Fruit fly (Drosophila melanogaster) S2 (cell line): ENCODE measurements around the gene mmy.

ENCODE experiments used
- CG8478 ChIP-seq: fragments of >200 bp; optimal IDR thresholded peaks from 2 replicates; lab custom pipeline; 2018
- CTCF ChIP-seq, 2 experiments: fragments of >200 bp; optimal IDR thresholded peaks; 2 replicates each; lab custom pipeline; 2018

Gene mmy

dm6 chr2L:6455955-6456599, 17.6 kb downstream of the mmy start, which contains the start of gene frj:
Gene frj, plus strand, starts transcription at chr2L:6456052.
- TF ChIP-seq CG8478 (lab: Kevin White, UChicago) = no peak
- TF ChIP-seq CTCF (optimal IDR thresholded peaks at IDR 0.05; lab: Kevin White, UChicago) = peak; percentile 87 to 91

DNA sequence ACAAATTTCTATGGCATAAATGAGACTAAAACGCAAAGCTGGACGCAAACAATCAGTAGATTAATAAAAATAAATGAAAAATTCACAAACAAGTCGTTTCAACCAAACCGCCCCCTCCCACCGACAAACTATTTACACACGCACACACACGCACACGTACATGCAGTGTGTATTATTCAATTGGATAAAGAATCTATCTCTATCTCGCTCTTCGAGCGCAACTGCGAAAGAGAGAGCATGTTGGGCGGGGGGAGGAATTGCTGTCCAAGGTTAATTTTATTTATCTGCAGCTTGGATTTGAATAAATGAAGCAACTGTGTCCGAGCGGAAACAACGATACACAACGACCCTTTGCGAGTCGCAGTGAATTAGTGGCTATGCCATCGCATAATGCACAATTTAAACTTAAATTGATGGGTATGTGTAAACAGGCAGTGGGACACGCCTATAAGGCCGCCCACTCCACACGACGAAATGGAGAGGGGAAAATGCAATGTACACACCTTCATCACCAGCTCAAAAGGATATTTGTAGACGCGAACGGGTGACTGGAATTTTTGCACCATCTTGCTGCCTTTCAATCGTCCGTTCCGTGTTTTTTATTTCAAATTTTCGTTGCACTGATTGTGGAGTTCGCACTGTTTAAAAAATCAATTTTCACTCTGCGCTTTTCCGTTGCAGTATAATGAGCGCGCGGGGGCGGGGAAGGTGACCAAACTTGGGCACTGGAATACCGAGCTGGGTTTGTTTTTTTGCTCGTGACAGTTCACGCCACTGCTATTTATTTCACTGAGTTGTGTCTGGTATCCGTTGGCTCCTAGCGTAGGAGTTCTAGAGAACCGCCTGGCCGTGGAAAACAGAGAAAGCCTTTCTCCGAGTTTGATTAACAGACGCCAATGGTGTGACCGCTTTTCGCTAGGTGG, 18.4 kb downstream of the mmy start, which contains the start of gene retm:
Gene retm, minus strand, starts transcription at position 898 of the 923 bp plus-strand sequence.
- TF ChIP-seq CG8478 (lab: Kevin White, UChicago) = no peak
- TF ChIP-seq CTCF (optimal IDR thresholded peaks at IDR 0.05; lab: Kevin White, UChicago) = peak; percentile 36 to 67

dm6 chr2L:6449753-6450152, 24.0 kb downstream of the mmy start:
- TF ChIP-seq CG8478 (lab: Kevin White, UChicago) = no peak

- TF ChIP-seq CG8478 (lab: Kevin White, UChicago) (no peak), CTCF (optimal IDR thresholded peaks at IDR 0.05; lab: Kevin White, UChicago) (no peak)
Observed at dm6 chr2L:6448334-6448703, 25.4 kb downstream of the mmy start, which contains the start of gene Acox3. Gene Acox3, minus strand, starts transcription at chr2L:6448403.

DNA sequence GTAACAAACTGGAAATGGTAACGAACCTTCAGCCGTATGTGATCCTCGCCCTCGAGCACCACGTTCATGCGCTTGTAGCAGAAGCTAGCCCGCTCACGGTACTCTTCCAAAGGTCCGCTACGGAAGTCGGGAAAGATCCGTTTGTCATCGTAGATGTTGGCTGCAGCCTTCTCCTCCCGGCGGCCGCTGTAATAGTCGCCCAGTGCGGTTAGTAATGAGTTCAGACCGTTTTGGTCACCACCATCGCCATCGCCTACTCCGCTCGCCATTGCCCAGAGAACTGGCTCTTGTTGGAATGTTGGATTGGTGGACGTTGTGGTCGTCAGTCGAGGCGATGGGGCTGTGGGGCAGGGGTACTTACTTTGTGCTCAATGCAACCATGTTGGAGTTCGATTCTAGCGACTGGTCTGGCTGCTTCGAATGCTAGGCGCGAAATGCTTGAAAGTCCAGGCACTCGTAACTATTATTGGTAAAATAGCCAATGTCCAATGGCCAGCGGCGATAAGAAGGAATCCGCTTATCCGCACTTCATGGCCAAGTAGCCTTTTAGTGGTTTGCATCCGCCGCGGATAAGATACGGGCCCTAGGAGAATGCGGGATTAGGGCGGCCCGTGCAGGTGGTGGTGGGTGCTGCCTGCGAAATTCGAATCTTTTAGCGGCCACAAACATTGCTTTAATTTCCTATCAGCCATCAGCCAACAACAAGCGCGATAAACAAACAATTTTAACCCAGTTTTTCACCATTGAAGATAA, 25.9 kb downstream of the mmy start:
- TF ChIP-seq CG8478 (lab: Kevin White, UChicago) (no peak), CTCF (optimal IDR thresholded peaks at IDR 0.05; lab: Kevin White, UChicago) (no peak)

- no peak for TF ChIP-seq CG8478 (lab: Kevin White, UChicago)
- no peak for TF ChIP-seq CTCF (optimal IDR thresholded peaks at IDR 0.05; lab: Kevin White, UChicago)
Observed at dm6 chr2L:6426329-6426728, 47.4 kb downstream of the mmy start.

dm6 chr2L:6424198-6424597, 49.5 kb downstream of the mmy start, which contains the start of gene Fic:
Gene Fic, plus strand, starts transcription at chr2L:6424336.
- TF ChIP-seq CTCF (optimal IDR thresholded peaks at IDR 0.05; lab: Kevin White, UChicago) = no peak
- no peak for TF ChIP-seq CG8478 (lab: Kevin White, UChicago)

DNA sequence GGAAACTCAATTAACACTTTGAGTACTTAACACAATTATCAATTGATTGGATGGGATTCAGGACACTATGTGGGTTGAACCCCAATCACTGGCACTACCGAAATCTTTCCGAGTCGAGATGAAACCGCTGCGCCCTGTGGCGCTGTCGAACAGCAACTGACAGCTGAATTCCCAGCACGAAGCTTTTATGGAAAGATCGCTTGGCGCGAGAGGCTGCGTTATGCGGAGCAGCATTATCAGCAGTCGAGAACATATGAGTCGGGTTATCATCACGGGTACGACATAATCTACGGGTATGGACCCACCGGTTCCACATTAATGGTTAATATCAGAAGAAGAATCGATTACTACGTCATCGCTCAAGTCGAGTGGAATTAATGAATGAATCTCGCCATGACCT, 50.6 kb downstream of the mmy start, which contains the start of gene Tig:
Gene Tig, minus strand, starts transcription at position 163 of the 400 bp plus-strand sequence.
- TF ChIP-seq CTCF (optimal IDR thresholded peaks at IDR 0.05; lab: Kevin White, UChicago) = no peak
- TF ChIP-seq CG8478 (lab: Kevin White, UChicago) = no peak

DNA sequence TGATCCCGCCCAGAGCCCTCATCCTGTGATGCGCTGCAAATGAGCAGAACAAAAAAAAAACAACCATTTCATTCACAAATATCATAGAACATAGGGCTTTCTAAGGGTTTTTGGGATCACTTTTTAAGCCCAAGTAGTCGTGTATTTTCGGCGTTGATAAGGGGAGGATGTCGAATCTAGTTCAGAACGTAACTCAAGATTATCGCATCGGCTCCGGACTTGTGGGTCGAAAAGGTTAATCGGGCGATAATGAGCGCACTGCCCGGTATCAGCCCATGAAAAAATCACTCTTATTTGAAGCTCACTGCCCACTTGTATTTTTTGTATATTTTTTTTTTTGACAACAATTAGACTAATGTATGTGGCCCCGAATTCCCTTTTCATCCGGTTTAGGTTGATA, 51.2 kb downstream of the mmy start:
- TF ChIP-seq CG8478 (lab: Kevin White, UChicago) (no peak), CTCF (optimal IDR thresholded peaks at IDR 0.05; lab: Kevin White, UChicago) (no peak)

- TF ChIP-seq CG8478 (lab: Kevin White, UChicago) (no peak), CTCF (optimal IDR thresholded peaks at IDR 0.05; lab: Kevin White, UChicago) (no peak)
Observed at dm6 chr2L:6421495-6421894, 52.2 kb downstream of the mmy start.
